Worm (Caenorhabditis elegans) whole organism, L4/young adult: ENCODE measurements around the gene aos-1.

ENCODE experiments used
- W03F9.2 ChIP-seq: fragments of 150-350 bp; optimal IDR thresholded peaks from 2 replicates; lab custom pipeline; 2014; ENCODE audit warnings: missing biosample characterization, missing genetic modification characterization
- dao-5 ChIP-seq: sonication (generic microtip); optimal IDR thresholded peaks from 2 replicates; lab custom pipeline; 2016; ENCODE audit warnings: missing genotype, missing genetic modification characterization, moderate library complexity, missing compliant biosample characterization
- him-1 ChIP-seq: sonication (generic microtip); optimal IDR thresholded peaks from 2 replicates; lab custom pipeline; 2016; ENCODE audit warnings: missing genotype, missing genetic modification reagents, missing genetic modification characterization, missing compliant biosample characterization

ce11 chrV:10107309-10107708 is 22.8 kb downstream of the aos-1 start, which contains the start of gene C08B6.11:
- no peak for TF ChIP-seq him-1 (tag; lab: Kevin White, UChicago)
- TF ChIP-seq dao-5 (tag; lab: Kevin White, UChicago), result no peak
- TF ChIP-seq W03F9.2 (tag; lab: Kevin White, UChicago), result no peak
